Worm (Caenorhabditis elegans) whole organism, L4 larva: Measurements from ENCODE around the gene srz-97.

Source experiments
- F10B5.3 ChIP-seq: sonication (generic microtip); optimal IDR thresholded peaks from 2 replicates; lab custom pipeline; 2016; ENCODE audit warnings: mild to moderate bottlenecking, missing genetic modification characterization, missing compliant biosample characterization
- F26F4.8 ChIP-seq: fragments of 200-800 bp; sonication (Bioruptor generic); conservative IDR thresholded peaks from 2 replicates; pipeline ENCODE4 v1.3.6; 2022; ENCODE audit warnings: missing genetic modification characterization, missing compliant biosample characterization
- F37D6.2 ChIP-seq: sonication (generic microtip); optimal IDR thresholded peaks from 2 replicates; lab custom pipeline; 2016; ENCODE audit warnings: mild to moderate bottlenecking, missing genetic modification characterization, missing compliant biosample characterization
- T26A8.4 ChIP-seq: fragments of 200-800 bp; sonication (Bioruptor generic); IDR thresholded peaks from 2 replicates; pipeline ENCODE4 v1.3.6; 2022; ENCODE audit warnings: missing genetic modification characterization, missing compliant biosample characterization
- Y105C5A.15 ChIP-seq: fragments of 200-800 bp; sonication (Bioruptor generic); IDR thresholded peaks from 2 replicates; pipeline ENCODE4 v1.3.6; 2022; ENCODE audit warnings: missing genetic modification characterization, missing compliant biosample characterization
- Y48G9A.11 ChIP-seq: fragments of 200-800 bp; sonication (Bioruptor generic); IDR thresholded peaks from 2 replicates; pipeline ENCODE4 v1.3.6; 2022; ENCODE audit warnings: missing genetic modification reagents, missing genetic modification characterization, missing compliant biosample characterization
- Y75B8A.6 ChIP-seq: fragments of 200-800 bp; sonication (Bioruptor generic); IDR thresholded peaks from 2 replicates; pipeline ENCODE4 v1.3.6; 2022; ENCODE audit warnings: missing genetic modification reagents, missing genetic modification characterization, missing compliant biosample characterization
- ZK546.5 ChIP-seq, 2 experiments: sonication (generic microtip); optimal IDR thresholded peaks; 2 replicates each; lab custom pipeline; 2017; ENCODE audit warnings: missing biosample characterization in 2 of 2, missing genetic modification characterization in 2 of 2
- aha-1 ChIP-seq: fragments of 150-350 bp; peaks from one replicate; lab custom pipeline; 2014; ENCODE audit warnings: missing biosample characterization, missing genetic modification characterization
- ama-1 ChIP-seq: fragments of 150-350 bp; optimal IDR thresholded peaks from 2 replicates; lab custom pipeline; 2014; ENCODE audit warnings: inconsistent platforms, mixed read lengths
- arid-1 ChIP-seq: fragments of 200-800 bp; sonication (Bioruptor generic); conservative IDR thresholded peaks from 2 replicates; pipeline ENCODE4 v1.3.6; 2022; ENCODE audit warnings: missing genetic modification reagents, missing genetic modification characterization, missing compliant biosample characterization
- attf-4 ChIP-seq: sonication (generic microtip); optimal IDR thresholded peaks from 3 replicates; lab custom pipeline; 2017; ENCODE audit warnings: missing biosample characterization, missing genetic modification characterization
- ceh-20 ChIP-seq: fragments of 200-800 bp; sonication (Bioruptor generic); IDR thresholded peaks from 2 replicates; pipeline ENCODE4 v1.3.6; 2022; ENCODE audit warnings: missing genetic modification reagents, missing genetic modification characterization, missing compliant biosample characterization
- ceh-28 ChIP-seq: fragments of 150-350 bp; optimal IDR thresholded peaks from 2 replicates; lab custom pipeline; 2014; ENCODE audit warnings: missing biosample characterization, missing genetic modification reagents, missing genetic modification characterization
- ces-1 ChIP-seq: fragments of 150-350 bp; sonication (generic microtip); optimal IDR thresholded peaks from 4 replicates; lab custom pipeline; 2014; ENCODE audit warnings: missing biosample characterization, missing genetic modification reagents, missing genetic modification characterization
- ctbp-1 ChIP-seq: fragments of 200-800 bp; sonication (Bioruptor generic); IDR thresholded peaks from 2 replicates; pipeline ENCODE4 v1.3.6; 2022; ENCODE audit warnings: missing genetic modification reagents, missing genetic modification characterization, missing compliant biosample characterization
- daf-12 ChIP-seq: fragments of 150-350 bp; optimal IDR thresholded peaks from 2 replicates; lab custom pipeline; 2014; ENCODE audit warnings: missing biosample characterization, missing genetic modification reagents, missing genetic modification characterization
- daf-16 ChIP-seq, 3 experiments: sonication (generic microtip); optimal IDR thresholded peaks; 2 replicates each; lab custom pipeline; 2016 to 2017; ENCODE audit warnings: missing genetic modification characterization in 3 of 3, missing genetic modification reagents in 3 of 3, mild to moderate bottlenecking in 2 of 3, missing compliant biosample characterization in 2 of 3, missing biosample characterization in 1 of 3, moderate library complexity in 1 of 3
- daf-8 ChIP-seq: fragments of 200-800 bp; sonication (Bioruptor generic); IDR thresholded peaks from 2 replicates; pipeline ENCODE4 v1.3.6; 2022; ENCODE audit warnings: missing genetic modification characterization, missing compliant biosample characterization
- dmd-6 ChIP-seq: fragments of 200-800 bp; sonication (Bioruptor generic); IDR thresholded peaks from 2 replicates; pipeline ENCODE4 v1.3.6; 2022; ENCODE audit warnings: missing genetic modification reagents, missing genetic modification characterization, missing compliant biosample characterization
- dve-1 ChIP-seq: sonication (generic microtip); optimal IDR thresholded peaks from 2 replicates; lab custom pipeline; 2017; ENCODE audit warnings: antibody characterized with exemption, mild to moderate bottlenecking, missing genetic modification characterization, missing compliant biosample characterization; ENCODE audit not compliant: insufficient read depth
- egl-43 ChIP-seq: fragments of 200-800 bp; sonication (Bioruptor generic); IDR thresholded peaks from 2 replicates; pipeline ENCODE4 v1.3.6; 2022; ENCODE audit warnings: missing genetic modification reagents, missing genetic modification characterization, missing compliant biosample characterization
- fkh-10 ChIP-seq: fragments of 150-350 bp; optimal IDR thresholded peaks from 2 replicates; lab custom pipeline; 2014; ENCODE audit warnings: missing biosample characterization, missing genetic modification reagents, missing genetic modification characterization
- hif-1 ChIP-seq, 2 experiments: sonication (generic microtip); optimal IDR thresholded peaks; 2 replicates each; lab custom pipeline; 2016 to 2017; ENCODE audit warnings: missing compliant biosample characterization in 2 of 2, missing genetic modification characterization in 2 of 2, missing genetic modification reagents in 2 of 2, missing genotype in 2 of 2, mild to moderate bottlenecking in 1 of 2
- hlh-30 ChIP-seq: sonication (generic microtip); optimal IDR thresholded peaks from 2 replicates; lab custom pipeline; 2017; ENCODE audit warnings: antibody characterized with exemption, mild to moderate bottlenecking, missing genetic modification characterization, missing compliant biosample characterization; ENCODE audit not compliant: insufficient read depth
- lin-1 ChIP-seq: fragments of 200-800 bp; sonication (Bioruptor generic); IDR thresholded peaks from 2 replicates; pipeline ENCODE4 v1.3.6; 2022; ENCODE audit warnings: missing genetic modification reagents, missing genetic modification characterization, missing compliant biosample characterization
- lin-13 ChIP-seq: fragments of 150-350 bp; optimal IDR thresholded peaks from 2 replicates; lab custom pipeline; 2014; ENCODE audit warnings: missing biosample characterization, missing genetic modification reagents, missing genetic modification characterization
- lin-29 ChIP-seq: fragments of 200-800 bp; sonication (Bioruptor generic); IDR thresholded peaks from 2 replicates; pipeline ENCODE4 v1.3.6; 2022; ENCODE audit warnings: missing genetic modification reagents, missing genetic modification characterization, missing compliant biosample characterization
- lin-39 ChIP-seq: fragments of 150-350 bp; optimal IDR thresholded peaks from 2 replicates; lab custom pipeline; 2014; ENCODE audit warnings: missing biosample characterization, missing genetic modification reagents, missing genetic modification characterization
- lsy-2 ChIP-seq, 2 experiments: fragments of 150-350 bp in 1 of 2; sonication (generic microtip) in 1 of 2; optimal IDR thresholded peaks; 2 replicates each; lab custom pipeline; 2014 to 2017; ENCODE audit warnings: missing biosample characterization in 2 of 2, missing genetic modification characterization in 2 of 2
- mxl-2 ChIP-seq: fragments of 200-800 bp; sonication (Bioruptor generic); conservative IDR thresholded peaks from 2 replicates; pipeline ENCODE4 v1.3.6; 2022; ENCODE audit warnings: missing genetic modification reagents, missing genetic modification characterization, missing compliant biosample characterization
- mxl-3 ChIP-seq: fragments of 200-800 bp; sonication (Bioruptor generic); optimal IDR thresholded peaks from 2 replicates; lab custom pipeline; 2018; ENCODE audit warnings: mild to moderate bottlenecking, missing genetic modification characterization, missing compliant biosample characterization
- nhr-10 ChIP-seq: fragments of 150-350 bp; optimal IDR thresholded peaks from 2 replicates; lab custom pipeline; 2014; ENCODE audit warnings: missing biosample characterization, missing genetic modification characterization
- nhr-102 ChIP-seq: sonication (generic microtip); optimal IDR thresholded peaks from 2 replicates; lab custom pipeline; 2016; ENCODE audit warnings: mild to moderate bottlenecking, missing genetic modification characterization, moderate library complexity, missing compliant biosample characterization
- nhr-237 ChIP-seq: sonication (generic microtip); optimal IDR thresholded peaks from 2 replicates; lab custom pipeline; 2017; ENCODE audit warnings: missing biosample characterization, missing genetic modification characterization
- nhr-28 ChIP-seq: fragments of 150-350 bp; optimal IDR thresholded peaks from 2 replicates; lab custom pipeline; 2014; ENCODE audit warnings: missing biosample characterization, missing genetic modification characterization
- nhr-42 ChIP-seq: fragments of 200-800 bp; sonication (Bioruptor generic); IDR thresholded peaks from 2 replicates; pipeline ENCODE4 v1.3.6; 2022; ENCODE audit warnings: missing genetic modification characterization, missing compliant biosample characterization
- nhr-48 ChIP-seq: sonication (generic microtip); optimal IDR thresholded peaks from 2 replicates; lab custom pipeline; 2016; ENCODE audit warnings: mild to moderate bottlenecking, missing genetic modification characterization, missing compliant biosample characterization
- nhr-77 ChIP-seq: fragments of 150-350 bp; optimal IDR thresholded peaks from 2 replicates; lab custom pipeline; 2014; ENCODE audit warnings: missing biosample characterization, missing genetic modification characterization
- pha-4 ChIP-seq, 2 experiments: fragments of 150-350 bp in 1 of 2; fragments of 200-800 bp in 1 of 2; sonication (Bioruptor generic) in 1 of 2; IDR thresholded peaks in 1 of 2; optimal IDR thresholded peaks in 1 of 2; 2 replicates each; pipeline versions ENCODE4 v1.3.6 to Lab custom; 2014 to 2022; ENCODE audit warnings: missing genetic modification characterization in 2 of 2, missing genetic modification reagents in 2 of 2, missing biosample characterization in 1 of 2, missing compliant biosample characterization in 1 of 2
- php-3 ChIP-seq: fragments of 200-800 bp; sonication (Bioruptor generic); IDR thresholded peaks from 2 replicates; pipeline ENCODE4 v1.3.6; 2022; ENCODE audit warnings: missing genetic modification reagents, missing genetic modification characterization, missing compliant biosample characterization
- rbr-2 ChIP-seq: sonication (generic microtip); optimal IDR thresholded peaks from 2 replicates; lab custom pipeline; 2016; ENCODE audit warnings: missing genotype, missing genetic modification characterization, missing compliant biosample characterization
- sdz-12 ChIP-seq: fragments of 200-800 bp; sonication (Bioruptor generic); optimal IDR thresholded peaks from 2 replicates; lab custom pipeline; 2018; ENCODE audit warnings: mild to moderate bottlenecking, missing genetic modification characterization, missing compliant biosample characterization
- snpc-1.2 ChIP-seq: fragments of 200-800 bp; sonication (Bioruptor generic); IDR thresholded peaks from 2 replicates; pipeline ENCODE4 v1.3.6; 2022; ENCODE audit warnings: missing genetic modification reagents, missing genetic modification characterization, missing compliant biosample characterization
- snpc-4 ChIP-seq: fragments of 150-350 bp; optimal IDR thresholded peaks from 2 replicates; lab custom pipeline; 2014; ENCODE audit warnings: missing biosample characterization, missing genetic modification characterization
- tra-1 ChIP-seq: fragments of 200-800 bp; sonication (Bioruptor generic); IDR thresholded peaks from 2 replicates; pipeline ENCODE4 v1.3.6; 2022; ENCODE audit warnings: missing genetic modification reagents, missing genetic modification characterization, missing compliant biosample characterization
- unc-62 ChIP-seq, 3 experiments: fragments of 150-350 bp in 1 of 3; sonication (generic microtip); optimal IDR thresholded peaks in 2 of 3; peaks in 1 of 3; 1 replicate in 1 of 3; 2 replicates in 2 of 3; lab custom pipeline; 2014 to 2017; ENCODE audit warnings: missing biosample characterization in 3 of 3, missing genetic modification characterization in 3 of 3, missing genetic modification reagents in 3 of 3, missing genotype in 1 of 3
- vab-7 ChIP-seq: fragments of 200-800 bp; sonication (Bioruptor generic); IDR thresholded peaks from 2 replicates; pipeline ENCODE4 v1.3.6; 2022; ENCODE audit warnings: missing genetic modification reagents, missing genetic modification characterization, missing compliant biosample characterization
- zfp-3 ChIP-seq: fragments of 200-800 bp; sonication (Bioruptor generic); conservative IDR thresholded peaks from 2 replicates; pipeline ENCODE4 v1.3.6; 2022; ENCODE audit warnings: missing genetic modification reagents, missing genetic modification characterization, missing compliant biosample characterization

The srz-97 gene

ce11 chrV:14414964-14415564 is 53.0 kb downstream of the srz-97 start, which contains the start of the genes nxf-1 and C15H11.11 (continued):
- TF ChIP-seq hlh-30 (tag; lab: Kevin White, UChicago) (peak; percentile 99), egl-43 (GFP tag; lab: Robert Waterston, UW) (no peak), nhr-42 (no peak), nhr-77 (tag; lab: Kevin White, UChicago) (peak; percentile 76), T26A8.4 (peak; percentile 60), lin-39 (no peak), lin-13 (GFP tag; lab: Kevin White, UChicago) (no peak), sdz-12 (no peak), rbr-2 (tag; lab: Kevin White, UChicago) (peak; percentile 14), attf-4 (tag; lab: Kevin White, UChicago) (no peak), F26F4.8 (GFP tag; lab: Robert Waterston, UW) (no peak), nhr-237 (no peak), Y75B8A.6 (no peak), snpc-1.2 (no peak), php-3 (GFP tag; lab: Robert Waterston, UW) (peak; percentile 75; the same call in 1 of the 2 replicates), Y105C5A.15 (GFP tag; lab: Robert Waterston, UW) (no peak), unc-62 (GFP tag; optimal IDR thresholded peaks at IDR 0.05 in 1 of 2; lab: Kevin White, UChicago) (no peak), unc-62 (tag; optimal IDR thresholded peaks at IDR 0.05; lab: Kevin White, UChicago) (no peak), ama-1 (lab: Kevin White, UChicago) (peak; percentile 49), Y48G9A.11 (GFP tag; lab: Robert Waterston, UW) (no peak), ctbp-1 (no peak), fkh-10 (no peak), nhr-48 (tag; lab: Kevin White, UChicago) (peak; percentile 40), nhr-10 (tag; lab: Kevin White, UChicago) (no peak), pha-4 (GFP tag; IDR thresholded peaks at IDR 0.05; lab: Robert Waterston, UW) (no peak), pha-4 (tag; optimal IDR thresholded peaks at IDR 0.05; lab: Kevin White, UChicago) (no peak), nhr-102 (tag; lab: Kevin White, UChicago) (peak; percentile 72), ceh-20 (0 out of 2 replicates have a peak, but pooled peaks have one; percentile 28), daf-16 (GFP tag; optimal IDR thresholded peaks at IDR 0.05; lab: Kevin White, UChicago) (peak; percentile 39 to 74), daf-16 (tag; optimal IDR thresholded peaks at IDR 0.05; lab: Kevin White, UChicago) (peak; percentile 99), tra-1 (GFP tag; lab: Robert Waterston, UW) (0 out of 2 replicates have a peak, but pooled peaks have one; percentile 43), arid-1 (peak; percentile 58; the same call in 1 of the 2 replicates), snpc-4 (tag; lab: Kevin White, UChicago) (no peak), daf-12 (tag; lab: Kevin White, UChicago) (no peak), dve-1 (tag; lab: Kevin White, UChicago) (peak; percentile 80), aha-1 (tag; lab: Kevin White, UChicago) (no peak), zfp-3 (GFP tag; lab: Robert Waterston, UW) (no peak), nhr-28 (peak; percentile 50), ZK546.5 (tag; optimal IDR thresholded peaks at IDR 0.05; lab: Kevin White, UChicago) (no peak), vab-7 (GFP tag; lab: Robert Waterston, UW) (no peak), lin-29 (GFP tag; lab: Robert Waterston, UW) (no peak), F10B5.3 (no peak), lin-1 (GFP tag; lab: Robert Waterston, UW) (peak; percentile 62; the same call in 1 of the 2 replicates), daf-8 (GFP tag; lab: Robert Waterston, UW) (no peak), mxl-3 (peak; percentile 14), lsy-2 (tag; optimal IDR thresholded peaks at IDR 0.05; lab: Kevin White, UChicago) (peak in 1 of 2 experiments; percentile 82), hif-1 (tag; optimal IDR thresholded peaks at IDR 0.05; lab: Kevin White, UChicago) (peak in 1 of 2 experiments; percentile 49), ces-1 (no peak), dmd-6 (GFP tag; lab: Robert Waterston, UW) (peak; percentile 81), ceh-28 (tag; lab: Kevin White, UChicago) (no peak), mxl-2 (no peak), F37D6.2 (tag; lab: Kevin White, UChicago) (no peak)
